Worm (Caenorhabditis elegans): ENCODE results near the gene ceh-57.
A peak's percentile ranks its signal among the peaks of the same experiment; 100 is the strongest.

The ceh-57 gene

ce11 chrII:10393282-10394179 lies 26.4 kb upstream of the ceh-57 start, which contains the start of gene gpd-1 (continued):
- TF ChIP-seq cebp-2 (GFP tag; IDR thresholded peaks at IDR 0.05) (no peak), Y53G8AR.9 (GFP tag; conservative IDR thresholded peaks at IDR 0.05) (peak; percentile 81; the same call in 1 of the 2 replicates), sptf-2 (GFP tag; optimal IDR thresholded peaks at IDR 0.05) (no peak), ztf-3 (GFP tag; optimal IDR thresholded peaks at IDR 0.05) (no peak), K12H6.12 (tag; optimal IDR thresholded peaks at IDR 0.05) (no peak), bed-2 (GFP tag; IDR thresholded peaks at IDR 0.05) (no peak), ceh-58 (GFP tag; IDR thresholded peaks at IDR 0.05) (no peak), hlh-12 (tag; optimal IDR thresholded peaks at IDR 0.05) (no peak), dpff-1 (tag; optimal IDR thresholded peaks at IDR 0.05) (no peak), F23B12.7 (tag; optimal IDR thresholded peaks at IDR 0.05; ENCODE audit: insufficient read depth) (no peak), madf-10 (tag; optimal IDR thresholded peaks at IDR 0.05) (peak; percentile 14), xnd-1 (tag; optimal IDR thresholded peaks at IDR 0.05) (peak; percentile 96), ZK185.1 (tag; optimal IDR thresholded peaks at IDR 0.05; ENCODE audit: poor library complexity, severe bottlenecking) (no peak), die-1 (tag; optimal IDR thresholded peaks at IDR 0.05) (no peak), madf-3 (GFP tag; IDR thresholded peaks at IDR 0.05) (peak; percentile 78; the same call in 1 of the 2 replicates), dpl-1 (GFP tag; optimal IDR thresholded peaks at IDR 0.05) (peak; percentile 94), fkh-3 (tag; optimal IDR thresholded peaks at IDR 0.05) (no peak), snpc-3.4 (tag; optimal IDR thresholded peaks at IDR 0.05) (peak; percentile 93), unc-62 (GFP tag; optimal IDR thresholded peaks at IDR 0.05) (no peak), pha-4 (tag; optimal IDR thresholded peaks at IDR 0.05) (no peak), B0019.2 (GFP tag; conservative IDR thresholded peaks at IDR 0.05) (peak; percentile 93), akir-1 (GFP tag; optimal IDR thresholded peaks at IDR 0.05) (no peak), F22D6.2 (tag; optimal IDR thresholded peaks at IDR 0.05) (no peak), aptf-3 (GFP tag; IDR thresholded peaks at IDR 0.05) (no peak), ceh-27 (GFP tag; optimal IDR thresholded peaks at IDR 0.05) (no peak), ceh-91 (GFP tag; IDR thresholded peaks at IDR 0.05) (peak; percentile 98), sdz-38 (tag; optimal IDR thresholded peaks at IDR 0.05) (no peak), pbrm-1 (GFP tag; IDR thresholded peaks at IDR 0.05) (peak; percentile 69), nfya-1 (tag; optimal IDR thresholded peaks at IDR 0.05; ENCODE audit: borderline replicate concordance, insufficient read depth) (no peak), repo-1 (tag; optimal IDR thresholded peaks at IDR 0.05) (peak; percentile 10), rcor-1 (GFP tag; IDR thresholded peaks at IDR 0.05) (peak; percentile 70)

ce11 chrII:10390854-10391253 lies 23.8 kb upstream of the ceh-57 start, which contains the start of the genes T09F3.2 and T09F3.7:
TSS of gene T09F3.2 (plus strand) at chrII:10391154.
TSS of gene T09F3.7 (plus strand) at chrII:10391168.
- TF ChIP-seq ceh-91 (GFP tag; IDR thresholded peaks at IDR 0.05) (no peak), ztf-26 (tag; optimal IDR thresholded peaks at IDR 0.05) (no peak), Y95B8A.8 (GFP tag; IDR thresholded peaks at IDR 0.05) (no peak), F49E8.2 (tag; optimal IDR thresholded peaks at IDR 0.05; ENCODE audit: insufficient read depth) (no peak), gei-17 (GFP tag; optimal IDR thresholded peaks at IDR 0.05) (no peak), snpc-3.4 (tag; optimal IDR thresholded peaks at IDR 0.05) (no peak), snpc-4 (GFP tag; optimal IDR thresholded peaks at IDR 0.05) (no peak), snpc-4 (tag; optimal IDR thresholded peaks at IDR 0.05) (no peak), ama-1 (optimal IDR thresholded peaks at IDR 0.05) (no peak), ama-1 (GFP tag; optimal IDR thresholded peaks at IDR 0.05) (no peak), ZK185.1 (tag; optimal IDR thresholded peaks at IDR 0.05; ENCODE audit: poor library complexity, severe bottlenecking) (no peak), dpff-1 (tag; optimal IDR thresholded peaks at IDR 0.05) (no peak), sdz-38 (tag; optimal IDR thresholded peaks at IDR 0.05) (no peak), bed-1 (GFP tag; IDR thresholded peaks at IDR 0.05) (no peak), attf-6 (GFP tag; IDR thresholded peaks at IDR 0.05) (no peak), F57A8.1 (GFP tag; optimal IDR thresholded peaks at IDR 0.05) (no peak)

Measured in whole organism, young adult.